Worm (Caenorhabditis elegans) whole organism, early embryonic: ENCODE data around the gene F43G6.4.

ENCODE experiments used
- B0310.2 ChIP-seq: sonication (generic microtip); optimal IDR thresholded peaks from 2 replicates; lab custom pipeline; 2016; ENCODE audit warnings: mild to moderate bottlenecking, missing genetic modification characterization, missing compliant biosample characterization
- F13C5.2 ChIP-seq: sonication (generic microtip); optimal IDR thresholded peaks from 2 replicates; lab custom pipeline; 2017; ENCODE audit warnings: mild to moderate bottlenecking, missing genetic modification characterization, inconsistent platforms, missing compliant biosample characterization
- aly-1 ChIP-seq: sonication (generic microtip); optimal IDR thresholded peaks from 2 replicates; lab custom pipeline; 2016; ENCODE audit warnings: missing genetic modification characterization, missing compliant biosample characterization
- ama-1 ChIP-seq: fragments of 150-350 bp; optimal IDR thresholded peaks from 2 replicates; lab custom pipeline; 2014
- ceh-13 ChIP-seq: fragments of 200-800 bp; sonication (Bioruptor generic); optimal IDR thresholded peaks from 2 replicates; lab custom pipeline; 2018; ENCODE audit warnings: mild to moderate bottlenecking, missing genetic modification characterization, missing compliant biosample characterization
- ceh-36 ChIP-seq: sonication (generic microtip); optimal IDR thresholded peaks from 2 replicates; lab custom pipeline; 2016; ENCODE audit warnings: missing genetic modification characterization, inconsistent platforms, missing compliant biosample characterization
- ets-7 ChIP-seq: sonication (generic microtip); optimal IDR thresholded peaks from 2 replicates; lab custom pipeline; 2016; ENCODE audit warnings: missing genotype, missing genetic modification characterization, missing compliant biosample characterization
- flt-1 ChIP-seq: fragments of 200-800 bp; sonication (Bioruptor generic); IDR thresholded peaks from 2 replicates; pipeline ENCODE4 v1.3.6; 2022; ENCODE audit warnings: missing genetic modification characterization, missing compliant biosample characterization
- hmbx-1 ChIP-seq: sonication (generic microtip); optimal IDR thresholded peaks from 2 replicates; lab custom pipeline; 2016; ENCODE audit warnings: mild to moderate bottlenecking, missing genetic modification characterization, missing compliant biosample characterization
- hmg-4 ChIP-seq: fragments of 200-800 bp; sonication (Bioruptor generic); optimal IDR thresholded peaks from 2 replicates; lab custom pipeline; 2018; ENCODE audit warnings: mild to moderate bottlenecking, missing genetic modification characterization, missing compliant biosample characterization
- hnd-1 ChIP-seq: sonication (generic microtip); optimal IDR thresholded peaks from 2 replicates; lab custom pipeline; 2016; ENCODE audit warnings: missing genetic modification characterization, missing compliant biosample characterization
- pes-1 ChIP-seq: fragments of 200-800 bp; sonication (Bioruptor generic); IDR thresholded peaks from 2 replicates; pipeline ENCODE4 v1.3.6; 2022; ENCODE audit warnings: missing genetic modification reagents, missing genetic modification characterization, missing compliant biosample characterization
- scrt-1 ChIP-seq: fragments of 200-800 bp; sonication (Bioruptor generic); IDR thresholded peaks from 2 replicates; pipeline ENCODE4 v1.3.6; 2022; ENCODE audit warnings: missing genetic modification characterization, missing compliant biosample characterization
- sea-1 ChIP-seq: fragments of 200-800 bp; sonication (Bioruptor generic); conservative IDR thresholded peaks from 2 replicates; pipeline ENCODE4 v1.3.6; 2022; ENCODE audit warnings: missing genetic modification characterization, missing compliant biosample characterization
- tbx-11 ChIP-seq: fragments of 200-800 bp; sonication (Bioruptor generic); IDR thresholded peaks from 2 replicates; pipeline ENCODE4 v1.3.6; 2022; ENCODE audit warnings: missing genetic modification characterization, missing compliant biosample characterization
- tbx-37 ChIP-seq: fragments of 200-800 bp; sonication (Bioruptor generic); conservative IDR thresholded peaks from 2 replicates; pipeline ENCODE4 v1.3.6; 2022; ENCODE audit warnings: missing genetic modification reagents, missing genetic modification characterization, missing compliant biosample characterization
- tra-4 ChIP-seq: sonication (generic microtip); optimal IDR thresholded peaks from 2 replicates; lab custom pipeline; 2017; ENCODE audit warnings: missing genetic modification characterization, missing compliant biosample characterization

Gene F43G6.4

ce11 chrII:11790458-11790857, at the start of gene F43G6.4:
F43G6.4 (plus strand) TSS chrII:11790758.
- TF ChIP-seq hmbx-1 (tag; lab: Kevin White, UChicago) (no peak), tra-4 (tag; lab: Kevin White, UChicago) (no peak), F13C5.2 (tag; lab: Kevin White, UChicago) (no peak), tbx-11 (GFP tag; lab: Robert Waterston, UW) (no peak)

- no peak for TF ChIP-seq F13C5.2 (tag; lab: Kevin White, UChicago)
- no peak for TF ChIP-seq tra-4 (tag; lab: Kevin White, UChicago)
- no peak for TF ChIP-seq scrt-1 (GFP tag; lab: Robert Waterston, UW)
- TF ChIP-seq aly-1: no peak
- no peak for TF ChIP-seq pes-1 (GFP tag; lab: Robert Waterston, UW)
- no peak for TF ChIP-seq hmbx-1 (tag; lab: Kevin White, UChicago)
These were observed 48.2 kb upstream of the F43G6.4 start for ce11 chrII:11742320-11742719.

- no peak for TF ChIP-seq ceh-13 (GFP tag; lab: Kevin White, UChicago)
- TF ChIP-seq pes-1 (GFP tag; lab: Robert Waterston, UW): peak; percentile 33; the same call in 1 of the 2 replicates
- TF ChIP-seq ceh-36: no peak
- TF ChIP-seq hmbx-1 (tag; lab: Kevin White, UChicago): no peak
- TF ChIP-seq tbx-11 (GFP tag; lab: Robert Waterston, UW): no peak
- TF ChIP-seq ama-1 (lab: Kevin White, UChicago): no peak
- no peak for TF ChIP-seq sea-1 (GFP tag; lab: Robert Waterston, UW)
- peak; percentile 52 for TF ChIP-seq aly-1
- TF ChIP-seq tra-4 (tag; lab: Kevin White, UChicago): no peak
- no peak for TF ChIP-seq ets-7 (tag; lab: Kevin White, UChicago)
- TF ChIP-seq hnd-1 (tag; lab: Kevin White, UChicago): no peak
- TF ChIP-seq scrt-1 (GFP tag; lab: Robert Waterston, UW): peak; percentile 32; the same call in 1 of the 2 replicates
- TF ChIP-seq tbx-37 (GFP tag; lab: Robert Waterston, UW): no peak
- peak; percentile 72 for TF ChIP-seq F13C5.2 (tag; lab: Kevin White, UChicago)
- peak; percentile 75 for TF ChIP-seq hmg-4 (GFP tag; lab: Kevin White, UChicago)
- 0 out of 2 replicates have a peak, but pooled peaks have one; percentile 16 for TF ChIP-seq flt-1 (GFP tag; lab: Robert Waterston, UW)
- TF ChIP-seq B0310.2 (tag; lab: Kevin White, UChicago): peak; percentile 19
These were observed 43.7 kb upstream of the F43G6.4 start for ce11 chrII:11746782-11747288.

ce11 chrII:11747889-11748288, 42.7 kb upstream of the F43G6.4 start:
- no peak for TF ChIP-seq pes-1 (GFP tag; lab: Robert Waterston, UW)
- TF ChIP-seq hmbx-1 (tag; lab: Kevin White, UChicago): no peak
- no peak for TF ChIP-seq B0310.2 (tag; lab: Kevin White, UChicago)
- no peak for TF ChIP-seq aly-1

- TF ChIP-seq ama-1 (lab: Kevin White, UChicago) (no peak), F13C5.2 (tag; lab: Kevin White, UChicago) (no peak), hmbx-1 (tag; lab: Kevin White, UChicago) (no peak), ceh-13 (GFP tag; lab: Kevin White, UChicago) (no peak), ceh-36 (no peak), flt-1 (GFP tag; lab: Robert Waterston, UW) (no peak), pes-1 (GFP tag; lab: Robert Waterston, UW) (no peak), B0310.2 (tag; lab: Kevin White, UChicago) (no peak), hnd-1 (tag; lab: Kevin White, UChicago) (no peak), sea-1 (GFP tag; lab: Robert Waterston, UW) (no peak), ets-7 (tag; lab: Kevin White, UChicago) (no peak), tbx-11 (GFP tag; lab: Robert Waterston, UW) (no peak), tra-4 (tag; lab: Kevin White, UChicago) (no peak), hmg-4 (GFP tag; lab: Kevin White, UChicago) (no peak), aly-1 (no peak), scrt-1 (GFP tag; lab: Robert Waterston, UW) (no peak), tbx-37 (GFP tag; lab: Robert Waterston, UW) (no peak)
These were observed 42.1 kb upstream of the F43G6.4 start, which contains the start of the genes F44E5.17 and gpb-1 for ce11 chrII:11748494-11748893. F44E5.17 (minus strand) TSS chrII:11748594. gpb-1 (minus strand) TSS chrII:11748611.

- TF ChIP-seq tbx-11 (GFP tag; lab: Robert Waterston, UW): 0 out of 2 replicates have a peak, but pooled peaks have one; percentile 53
- TF ChIP-seq ceh-36: no peak
- peak; percentile 90 for TF ChIP-seq F13C5.2 (tag; lab: Kevin White, UChicago)
- TF ChIP-seq ama-1 (lab: Kevin White, UChicago): no peak
- TF ChIP-seq B0310.2 (tag; lab: Kevin White, UChicago): peak; percentile 32
- TF ChIP-seq sea-1 (GFP tag; lab: Robert Waterston, UW): 0 out of 2 replicates have a peak, but pooled peaks have one; percentile 50
- peak; percentile 55 for TF ChIP-seq aly-1
- no peak for TF ChIP-seq ceh-13 (GFP tag; lab: Kevin White, UChicago)
- TF ChIP-seq tra-4 (tag; lab: Kevin White, UChicago): no peak
- peak; percentile 40; the same call in 1 of the 2 replicates for TF ChIP-seq pes-1 (GFP tag; lab: Robert Waterston, UW)
- TF ChIP-seq hmg-4 (GFP tag; lab: Kevin White, UChicago): peak; percentile 93
- 0 out of 2 replicates have a peak, but pooled peaks have one; percentile 43 for TF ChIP-seq flt-1 (GFP tag; lab: Robert Waterston, UW)
- TF ChIP-seq tbx-37 (GFP tag; lab: Robert Waterston, UW): no peak
- TF ChIP-seq hmbx-1 (tag; lab: Kevin White, UChicago): no peak
- TF ChIP-seq hnd-1 (tag; lab: Kevin White, UChicago): no peak
- peak; percentile 35 for TF ChIP-seq ets-7 (tag; lab: Kevin White, UChicago)
- TF ChIP-seq scrt-1 (GFP tag; lab: Robert Waterston, UW): 0 out of 2 replicates have a peak, but pooled peaks have one; percentile 51
These were observed 40.9 kb upstream of the F43G6.4 start for ce11 chrII:11749490-11750172.
